Fruit fly (Drosophila melanogaster) Kc167 (cell line): ENCODE results near the gene CG8036.

Source experiments
- Myc ChIP-seq: fragments of >200 bp; optimal IDR thresholded peaks from 2 replicates; lab custom pipeline; 2017; ENCODE audit warnings: missing external identifiers
- Sin3A ChIP-seq: fragments of >200 bp; optimal IDR thresholded peaks from 2 replicates; lab custom pipeline; 2018; ENCODE audit warnings: missing external identifiers
- h ChIP-seq: fragments of >200 bp; optimal IDR thresholded peaks from 3 replicates; lab custom pipeline; 2018; ENCODE audit warnings: missing external identifiers
- insv ChIP-seq: fragments of >200 bp; optimal IDR thresholded peaks from 3 replicates; lab custom pipeline; 2018; ENCODE audit warnings: missing external identifiers
- psq ChIP-seq: fragments of >200 bp; optimal IDR thresholded peaks from 2 replicates; lab custom pipeline; 2017; ENCODE audit warnings: missing external identifiers
- ttk ChIP-seq: sonication (Bioruptor generic); optimal IDR thresholded peaks from 2 replicates; lab custom pipeline; 2017; ENCODE audit warnings: missing external identifiers

The CG8036 gene

DNA sequence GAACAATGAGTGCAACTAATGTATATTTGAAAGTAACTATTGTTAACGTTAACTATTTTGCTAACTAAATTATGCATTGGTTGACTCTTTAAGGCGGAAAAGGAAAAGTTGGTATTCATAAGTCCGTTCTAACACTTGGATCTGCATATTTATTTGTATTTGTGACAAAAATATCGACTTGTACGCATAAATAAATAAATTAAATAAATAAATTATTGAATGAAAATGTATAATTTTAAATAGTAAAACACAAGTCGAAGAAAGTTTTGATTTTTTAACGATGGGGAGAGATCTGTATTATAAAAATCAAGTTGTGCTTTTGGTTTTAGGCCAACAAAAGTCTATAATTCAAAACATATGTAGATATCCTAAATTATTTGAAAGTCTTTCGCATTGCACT is at the start of gene CG8036:
Gene CG8036, plus strand, starts transcription at position 301 of the 400 bp plus-strand sequence.
- TF ChIP-seq insv (lab: Kevin White, UChicago) (no peak), ttk (lab: Kevin White, UChicago) (no peak), Sin3A (no peak), h (lab: Kevin White, UChicago) (no peak), psq (lab: Kevin White, UChicago) (no peak), Myc (lab: Kevin White, UChicago) (no peak)

DNA sequence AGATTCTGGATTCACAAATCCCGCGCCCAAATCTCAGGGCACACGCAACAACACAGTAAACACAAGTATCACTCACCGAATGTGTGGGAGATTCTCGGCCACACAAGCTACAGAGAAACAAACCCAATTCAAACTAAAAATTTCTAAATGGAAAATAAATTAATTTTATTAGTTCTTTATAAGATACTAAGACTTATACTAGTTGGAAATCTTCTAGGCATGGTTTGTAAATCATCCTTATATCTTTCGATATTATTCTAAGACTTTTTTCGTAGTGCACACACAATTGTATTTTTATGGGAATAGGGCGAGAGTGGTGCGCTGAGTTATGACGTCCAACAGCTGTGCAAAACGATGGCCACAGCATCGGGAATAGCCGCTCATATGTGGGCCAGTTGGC is 48.6 kb upstream of the CG8036 start:
- TF ChIP-seq ttk (lab: Kevin White, UChicago), result no peak
- TF ChIP-seq psq (lab: Kevin White, UChicago), result no peak
- TF ChIP-seq Sin3A, result no peak
- no peak for TF ChIP-seq Myc (lab: Kevin White, UChicago)
- TF ChIP-seq insv (lab: Kevin White, UChicago), result no peak
- no peak for TF ChIP-seq h (lab: Kevin White, UChicago)

DNA sequence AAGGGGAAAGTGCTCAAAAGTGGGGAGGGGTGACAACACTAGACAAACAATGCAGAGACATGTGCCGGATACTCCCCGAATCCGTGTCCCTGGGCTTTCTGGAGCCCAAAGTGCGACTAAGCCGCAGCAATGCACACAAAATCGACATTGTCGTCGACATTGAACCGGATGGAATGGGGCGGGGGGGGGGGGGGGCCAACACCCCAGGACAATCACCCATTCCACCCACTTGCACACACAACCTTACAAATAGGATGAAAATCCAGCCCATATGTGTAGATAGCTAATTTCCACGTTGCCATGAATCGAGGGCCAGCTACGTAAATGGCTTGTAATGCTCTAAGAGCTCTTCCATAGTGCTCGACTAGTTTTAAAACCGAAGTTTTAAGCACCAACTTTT is 46.9 kb upstream of the CG8036 start:
- TF ChIP-seq psq (lab: Kevin White, UChicago) (no peak), Myc (lab: Kevin White, UChicago) (no peak), Sin3A (no peak), ttk (lab: Kevin White, UChicago) (no peak), h (lab: Kevin White, UChicago) (no peak), insv (lab: Kevin White, UChicago) (no peak)

DNA sequence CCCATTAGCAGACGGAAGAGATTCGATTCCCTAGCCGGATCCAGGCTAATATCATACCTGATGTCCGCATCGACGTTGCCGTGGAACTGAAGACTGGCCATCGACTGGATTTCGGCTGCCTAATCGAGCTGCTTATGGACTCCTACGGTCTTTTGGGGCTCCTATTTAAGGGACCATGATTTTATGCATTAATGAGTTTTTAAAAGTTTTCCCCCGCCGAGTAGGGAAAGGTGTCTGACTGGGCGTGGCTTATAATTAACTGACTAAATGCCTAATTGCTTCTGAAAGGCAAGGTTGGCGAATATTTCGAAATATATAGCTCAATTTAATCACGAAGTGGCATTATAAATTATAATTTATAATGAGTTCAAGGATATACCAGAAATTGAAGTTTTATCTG is 31.9 kb upstream of the CG8036 start, which contains the start of gene Or85e:
Gene Or85e, minus strand, starts transcription at position 101 of the 400 bp plus-strand sequence.
- TF ChIP-seq Myc (lab: Kevin White, UChicago) (no peak), ttk (lab: Kevin White, UChicago) (no peak)

DNA sequence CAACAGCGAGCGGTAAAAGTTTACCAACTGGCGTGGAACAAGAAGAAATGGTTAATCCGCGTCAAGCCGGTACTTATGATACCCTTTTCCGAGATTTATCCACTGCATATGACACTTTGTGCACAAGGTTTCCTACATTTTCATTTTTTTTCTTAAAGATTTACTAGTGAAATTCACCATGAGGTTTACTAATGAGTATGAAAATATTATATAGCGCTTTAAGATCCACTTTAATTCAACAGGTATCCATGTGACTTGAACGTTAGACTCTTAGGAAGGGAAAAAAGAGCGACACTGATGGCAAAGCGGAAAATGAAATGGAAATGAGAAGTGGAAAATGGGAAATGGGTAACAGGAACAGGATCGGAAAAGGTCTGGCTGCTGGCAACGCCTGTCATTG is 29.0 kb upstream of the CG8036 start:
- TF ChIP-seq ttk (lab: Kevin White, UChicago) (no peak), psq (lab: Kevin White, UChicago) (no peak), Sin3A (no peak), Myc (lab: Kevin White, UChicago) (no peak), h (lab: Kevin White, UChicago) (no peak), insv (lab: Kevin White, UChicago) (no peak)

DNA sequence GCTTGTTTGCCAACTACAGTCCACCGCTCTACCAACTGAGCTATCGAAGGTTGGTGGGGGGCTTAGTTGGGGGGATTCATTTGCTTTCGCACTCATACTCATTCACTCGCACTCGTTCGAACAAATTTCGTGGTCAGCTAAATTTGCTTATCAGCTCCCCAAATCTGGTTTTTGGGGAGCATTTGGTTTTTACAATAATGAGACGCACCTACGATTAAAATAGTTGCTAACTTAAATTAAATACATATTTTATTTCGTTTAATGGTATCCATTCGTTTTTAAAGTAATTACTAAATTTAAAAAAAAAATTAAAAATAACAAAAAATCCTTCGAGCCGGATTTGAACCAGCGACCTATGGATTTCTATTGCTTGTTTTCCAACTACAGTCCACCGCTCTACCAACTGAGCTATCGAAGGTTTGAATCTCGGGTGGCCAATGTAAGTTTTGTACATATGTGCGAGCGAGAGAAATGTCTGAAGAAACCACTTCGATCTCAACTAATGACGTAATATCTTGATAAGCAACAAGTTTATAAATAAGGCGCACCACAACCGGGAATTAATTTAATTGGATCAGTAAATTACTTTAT is 25.2 kb upstream of the CG8036 start:
- TF ChIP-seq Sin3A (no peak), ttk (lab: Kevin White, UChicago) (no peak), h (lab: Kevin White, UChicago) (no peak), psq (lab: Kevin White, UChicago) (no peak), Myc (lab: Kevin White, UChicago) (no peak), insv (lab: Kevin White, UChicago) (no peak)

DNA sequence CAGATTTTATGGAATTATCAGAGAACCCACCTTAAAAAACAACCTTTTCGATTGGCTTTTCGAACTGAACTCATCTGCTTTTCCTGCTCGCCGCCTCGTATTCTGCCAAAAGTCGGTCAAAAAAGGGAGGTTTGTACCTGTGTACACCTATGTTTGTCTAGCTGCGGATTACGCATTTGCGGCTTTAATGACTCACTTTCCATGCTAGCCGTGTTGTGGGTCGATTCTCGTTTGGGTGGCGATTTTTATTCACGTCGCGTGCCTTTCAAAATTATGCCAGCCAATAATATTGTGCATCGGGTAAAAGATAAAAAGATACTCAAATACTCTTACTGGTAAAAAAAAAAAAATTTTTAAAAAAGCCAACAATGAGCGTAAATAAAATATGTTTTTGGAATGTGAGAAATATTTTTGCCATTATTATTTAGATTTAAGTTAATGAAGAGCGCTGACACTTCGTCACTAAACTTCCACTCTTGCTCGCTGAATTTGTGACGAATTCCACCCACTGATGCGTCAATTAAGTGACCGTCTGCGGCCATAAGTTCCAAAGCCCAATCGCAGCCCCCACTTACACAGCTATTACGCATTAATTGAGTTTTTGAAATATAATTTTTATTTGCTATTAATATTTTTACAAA is 22.0 kb upstream of the CG8036 start, which contains the start of gene Cyp313b1:
Gene Cyp313b1, minus strand, starts transcription at position 71 of the 641 bp plus-strand sequence.
- no peak for TF ChIP-seq ttk (lab: Kevin White, UChicago)
- TF ChIP-seq Myc (lab: Kevin White, UChicago), result no peak
- no peak for TF ChIP-seq psq (lab: Kevin White, UChicago)
- TF ChIP-seq Sin3A, result no peak
- TF ChIP-seq h (lab: Kevin White, UChicago), result no peak
- TF ChIP-seq insv (lab: Kevin White, UChicago), result no peak

DNA sequence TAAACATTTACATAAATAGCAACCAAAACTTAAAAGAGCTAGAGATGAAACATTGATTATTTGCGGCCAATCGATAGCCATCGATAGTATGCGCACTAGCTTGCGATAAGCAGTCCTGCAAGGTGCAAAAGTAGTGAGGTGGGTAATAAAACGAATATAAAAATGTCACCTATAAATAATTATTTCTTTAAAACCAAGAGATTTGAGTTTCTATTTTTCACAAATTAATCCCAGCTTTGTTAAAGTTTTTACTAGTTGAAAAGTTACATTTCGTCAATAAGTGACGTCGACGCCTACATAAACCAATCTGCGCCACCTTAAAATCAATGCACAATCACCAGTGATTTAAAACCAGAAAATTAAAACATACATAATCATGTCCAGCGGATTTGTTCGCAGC is 16.9 kb upstream of the CG8036 start, which contains the start of the genes Mkk4 and SLIRP2:
Gene Mkk4, minus strand, starts transcription at position 56 of the 400 bp plus-strand sequence.
Gene SLIRP2, plus strand, starts transcription at position 344 of the 400 bp plus-strand sequence.
- TF ChIP-seq Myc (lab: Kevin White, UChicago) (no peak), h (lab: Kevin White, UChicago) (no peak), Sin3A (no peak), psq (lab: Kevin White, UChicago) (no peak), ttk (lab: Kevin White, UChicago) (no peak), insv (lab: Kevin White, UChicago) (no peak)

DNA sequence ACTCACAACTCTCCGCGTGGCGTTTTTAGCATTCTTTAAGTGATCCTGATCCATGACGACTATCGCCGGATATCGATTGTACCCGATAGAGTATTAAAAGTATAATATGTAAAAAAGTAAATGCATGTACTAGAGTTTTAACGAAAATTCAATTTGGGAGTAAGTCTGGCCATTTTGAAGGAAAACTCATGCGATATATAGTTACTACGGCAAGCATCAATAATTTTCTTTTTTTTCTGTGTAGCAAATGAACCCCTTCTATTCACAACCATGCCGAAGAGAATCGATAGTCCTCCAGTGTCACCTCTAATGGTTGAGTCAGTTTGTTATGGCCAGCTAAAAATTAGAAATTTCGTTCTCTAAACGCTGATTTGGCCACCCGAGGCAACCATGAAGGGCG is 14.9 kb upstream of the CG8036 start, which contains the start of the genes Sys1 and Dhod:
Gene Sys1, plus strand, starts transcription at position 91 of the 400 bp plus-strand sequence.
Gene Dhod, minus strand, starts transcription at position 186 of the 400 bp plus-strand sequence.
- TF ChIP-seq ttk (lab: Kevin White, UChicago) (no peak), Myc (lab: Kevin White, UChicago) (no peak), insv (lab: Kevin White, UChicago) (no peak), Sin3A (no peak), psq (lab: Kevin White, UChicago) (no peak), h (lab: Kevin White, UChicago) (no peak)

DNA sequence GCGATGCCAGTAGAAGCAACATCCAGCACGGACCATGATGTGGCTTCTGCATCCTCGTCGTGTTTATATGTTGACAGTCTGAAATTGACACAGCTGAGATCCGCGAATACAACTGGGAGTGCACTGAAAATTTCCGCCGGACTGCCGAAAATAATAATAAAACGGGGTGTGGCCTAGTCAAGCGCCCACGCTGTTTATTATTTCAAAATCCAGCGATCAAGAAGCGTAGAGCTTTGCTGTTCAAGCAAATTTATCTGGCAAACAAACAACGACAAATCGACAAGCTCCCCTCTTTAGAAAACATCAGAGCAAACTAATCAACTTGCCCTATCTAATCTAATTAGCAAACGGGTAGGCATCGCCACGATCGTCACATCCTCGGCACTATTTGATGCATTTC is 13.6 kb upstream of the CG8036 start:
- no peak for TF ChIP-seq Sin3A
- TF ChIP-seq ttk (lab: Kevin White, UChicago), result no peak
- no peak for TF ChIP-seq psq (lab: Kevin White, UChicago)
- TF ChIP-seq Myc (lab: Kevin White, UChicago), result no peak
- TF ChIP-seq insv (lab: Kevin White, UChicago), result no peak
- TF ChIP-seq h (lab: Kevin White, UChicago), result no peak

DNA sequence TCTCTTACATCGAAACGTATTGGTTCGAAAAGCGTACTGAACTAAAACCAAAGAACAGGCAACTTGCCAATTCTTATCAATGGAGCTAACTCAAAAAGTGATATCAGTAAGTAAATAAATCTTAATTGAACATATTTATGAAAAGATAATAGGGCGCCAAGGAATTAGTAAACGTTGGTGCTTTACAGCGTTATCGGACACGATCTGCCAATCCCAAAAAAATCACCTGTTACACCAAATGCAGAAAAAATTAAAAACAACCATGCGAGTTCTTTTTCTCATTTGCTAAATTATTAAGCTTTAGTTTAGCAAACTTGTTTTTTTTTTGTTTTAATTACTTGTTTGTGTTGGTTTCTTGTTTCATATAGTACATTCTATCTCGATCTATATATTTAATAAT is 13.0 kb upstream of the CG8036 start, which contains the start of gene CG42489:
Gene CG42489, minus strand, starts transcription at position 101 of the 400 bp plus-strand sequence.
- no peak for TF ChIP-seq h (lab: Kevin White, UChicago)
- no peak for TF ChIP-seq psq (lab: Kevin White, UChicago)
- no peak for TF ChIP-seq Sin3A
- no peak for TF ChIP-seq Myc (lab: Kevin White, UChicago)
- no peak for TF ChIP-seq ttk (lab: Kevin White, UChicago)
- TF ChIP-seq insv (lab: Kevin White, UChicago), result no peak
